Fruit fly (Drosophila melanogaster) whole organism: ENCODE data around the gene CG17162.

Experiments
- CG8478 ChIP-seq: fragments of >200 bp; optimal IDR thresholded peaks from 2 replicates; lab custom pipeline; 2018; ENCODE audit warnings: inconsistent platforms
- Dll ChIP-seq: fragments of >200 bp; optimal IDR thresholded peaks from 2 replicates; lab custom pipeline; 2017
- EcR ChIP-seq, 2 experiments: fragments of >200 bp; optimal IDR thresholded peaks; 2 replicates each; lab custom pipeline; 2017; ENCODE audit warnings: missing biosample characterization in 2 of 2, missing genetic modification characterization in 2 of 2, missing genetic modification reagents in 2 of 2
- pan ChIP-seq: fragments of >200 bp; optimal IDR thresholded peaks from 2 replicates; lab custom pipeline; 2017
- psq ChIP-seq: fragments of >200 bp; optimal IDR thresholded peaks from 2 replicates; lab custom pipeline; 2017
- usp ChIP-seq: fragments of >200 bp; optimal IDR thresholded peaks from 2 replicates; lab custom pipeline; 2017; ENCODE audit warnings: missing biosample characterization, missing genetic modification characterization, mixed read lengths

- TF ChIP-seq usp (GFP tag; lab: Kevin White, UChicago), result no peak
- TF ChIP-seq psq (lab: Kevin White, UChicago), result no peak
- no peak for TF ChIP-seq CG8478 (lab: Kevin White, UChicago)
- TF ChIP-seq pan (lab: Kevin White, UChicago), result no peak
- no peak for TF ChIP-seq EcR (GFP tag; optimal IDR thresholded peaks at IDR 0.05; lab: Kevin White, UChicago)
- TF ChIP-seq Dll (lab: Kevin White, UChicago), result no peak
These were observed 23.1 kb downstream of the CG17162 start for dm6 chrX:23073402-23073801.
